Fruit fly (Drosophila melanogaster) whole organism, embryonic: ENCODE data around the gene vers.
A peak's percentile ranks its signal among the peaks of the same experiment; 100 is the strongest.

ENCODE experiments used
- Atf-2 ChIP-seq: fragments of 200-800 bp; sonication (Bioruptor generic); optimal IDR thresholded peaks from 2 replicates; lab custom pipeline; 2016; ENCODE audit warnings: missing biosample characterization, missing genetic modification characterization
- BtbVII ChIP-seq: fragments of 200-800 bp; sonication (Bioruptor generic); optimal IDR thresholded peaks from 3 replicates; lab custom pipeline; 2017; ENCODE audit warnings: missing biosample characterization, mild to moderate bottlenecking, missing genetic modification characterization
- CG10209 ChIP-seq: fragments of 200-800 bp; sonication (Bioruptor generic); optimal IDR thresholded peaks from 3 replicates; lab custom pipeline; 2017; ENCODE audit warnings: missing biosample characterization, mild to moderate bottlenecking, missing genetic modification characterization, missing genetic modification reagents
- CG11504 ChIP-seq: fragments of 200-800 bp; sonication (Bioruptor generic); optimal IDR thresholded peaks from 3 replicates; lab custom pipeline; 2019; ENCODE audit warnings: missing biosample characterization, mild to moderate bottlenecking, missing genetic modification characterization, moderate library complexity
- CG12071 ChIP-seq: fragments of 200-800 bp; sonication (Bioruptor generic); optimal IDR thresholded peaks from 3 replicates; lab custom pipeline; 2018; ENCODE audit warnings: missing biosample characterization, mild to moderate bottlenecking, missing genetic modification characterization
- CG12104 ChIP-seq: fragments of 200-800 bp; sonication (Bioruptor generic); optimal IDR thresholded peaks from 3 replicates; lab custom pipeline; 2016; ENCODE audit warnings: missing biosample characterization, missing genetic modification characterization
- CG15073 ChIP-seq: fragments of 200-800 bp; sonication (Bioruptor generic); optimal IDR thresholded peaks from 2 replicates; lab custom pipeline; 2016; ENCODE audit warnings: missing biosample characterization, missing genetic modification characterization
- CG1529 ChIP-seq: fragments of 200-800 bp; sonication (Bioruptor generic); optimal IDR thresholded peaks from 3 replicates; lab custom pipeline; 2018; ENCODE audit warnings: missing biosample characterization, missing genetic modification characterization
- CG15479 ChIP-seq: fragments of 200-800 bp; sonication (Bioruptor generic); optimal IDR thresholded peaks from 3 replicates; lab custom pipeline; 2019; ENCODE audit warnings: missing biosample characterization, mild to moderate bottlenecking, missing genetic modification characterization, moderate library complexity
- CG1647 ChIP-seq: fragments of 200-800 bp; sonication (Bioruptor generic); optimal IDR thresholded peaks from 3 replicates; lab custom pipeline; 2016; ENCODE audit warnings: missing biosample characterization, missing genetic modification characterization
- CG16813 ChIP-seq: fragments of 200-800 bp; sonication (Bioruptor generic); IDR thresholded peaks from 3 replicates; pipeline ENCODE4 v1.3.6; 2022; ENCODE audit warnings: missing biosample characterization, missing genetic modification characterization; ENCODE audit not compliant: partially characterized antibody
- CG17361 ChIP-seq: fragments of 200-800 bp; sonication (Bioruptor generic); IDR thresholded peaks from 3 replicates; pipeline ENCODE4 v1.3.6; 2022; ENCODE audit warnings: missing biosample characterization, missing genetic modification characterization
- CG17612 ChIP-seq: fragments of 200-800 bp; sonication (Bioruptor generic); IDR thresholded peaks from 2 replicates; pipeline ENCODE4 v1.3.6; 2022; ENCODE audit warnings: missing biosample characterization, missing genetic modification characterization
- CG1832 ChIP-seq: fragments of 200-800 bp; sonication (Bioruptor generic); optimal IDR thresholded peaks from 2 replicates; lab custom pipeline; 2017; ENCODE audit warnings: missing biosample characterization, mild to moderate bottlenecking, missing genetic modification characterization, inconsistent platforms
- CG2202 ChIP-seq: fragments of 200-800 bp; sonication (Bioruptor generic); optimal IDR thresholded peaks from 2 replicates; lab custom pipeline; 2018; ENCODE audit warnings: missing biosample characterization, mild to moderate bottlenecking, missing genetic modification characterization
- CG4282 ChIP-seq: fragments of 200-800 bp; sonication (Bioruptor generic); optimal IDR thresholded peaks from 2 replicates; lab custom pipeline; 2016; ENCODE audit warnings: missing biosample characterization, missing genetic modification characterization
- CG7987 ChIP-seq: fragments of 200-800 bp; sonication (Bioruptor generic); optimal IDR thresholded peaks from 2 replicates; lab custom pipeline; 2018; ENCODE audit warnings: missing biosample characterization, mild to moderate bottlenecking, missing genetic modification characterization, moderate library complexity
- CG8089 ChIP-seq: fragments of 200-800 bp; sonication (Bioruptor generic); optimal IDR thresholded peaks from 3 replicates; lab custom pipeline; 2016; ENCODE audit warnings: missing biosample characterization, missing genetic modification characterization
- CG8359 ChIP-seq: fragments of 200-800 bp; sonication (Bioruptor generic); optimal IDR thresholded peaks from 2 replicates; lab custom pipeline; 2017; ENCODE audit warnings: missing biosample characterization, mild to moderate bottlenecking, missing genetic modification characterization, borderline replicate concordance
- CG8388 ChIP-seq: fragments of 200-800 bp; sonication (Bioruptor generic); optimal IDR thresholded peaks from 2 replicates; lab custom pipeline; 2019; ENCODE audit warnings: missing biosample characterization, mild to moderate bottlenecking, missing genetic modification characterization, moderate library complexity
- CG9215 ChIP-seq: fragments of 200-800 bp; sonication (Bioruptor generic); IDR thresholded peaks from 2 replicates; pipeline ENCODE4 v1.3.6; 2022; ENCODE audit warnings: missing biosample characterization, missing genetic modification characterization
- Doc2 ChIP-seq: fragments of 200-800 bp; sonication (Bioruptor generic); IDR thresholded peaks from 2 replicates; pipeline ENCODE4 v1.3.6; 2022; ENCODE audit warnings: missing biosample characterization, missing genetic modification characterization
- Doc3 ChIP-seq: fragments of 200-800 bp; sonication (Bioruptor generic); IDR thresholded peaks from 3 replicates; pipeline ENCODE4 v1.3.6; 2022; ENCODE audit warnings: missing biosample characterization, missing genetic modification characterization; ENCODE audit not compliant: partially characterized antibody
- Dp ChIP-seq: fragments of 200-800 bp; sonication (Bioruptor generic); optimal IDR thresholded peaks from 2 replicates; lab custom pipeline; 2018; ENCODE audit warnings: missing biosample characterization, mild to moderate bottlenecking, missing genetic modification characterization, moderate library complexity
- Fer3 ChIP-seq: fragments of 200-800 bp; sonication (Bioruptor generic); optimal IDR thresholded peaks from 2 replicates; lab custom pipeline; 2018; ENCODE audit warnings: missing biosample characterization, mild to moderate bottlenecking, missing genetic modification characterization, moderate library complexity
- Hey ChIP-seq: fragments of 200-800 bp; sonication (Bioruptor generic); optimal IDR thresholded peaks from 3 replicates; lab custom pipeline; 2018; ENCODE audit warnings: missing biosample characterization, mild to moderate bottlenecking, missing genetic modification characterization
- Hsf ChIP-seq: fragments of 200-800 bp; sonication (Bioruptor generic); optimal IDR thresholded peaks from 3 replicates; lab custom pipeline; 2016; ENCODE audit warnings: missing biosample characterization, missing genetic modification characterization
- NFAT ChIP-seq: fragments of 200-800 bp; sonication (Bioruptor generic); IDR thresholded peaks from 2 replicates; pipeline ENCODE4 v1.3.6; 2022; ENCODE audit warnings: missing biosample characterization, missing genetic modification characterization
- Pdp1 ChIP-seq, 2 experiments: fragments of 200-800 bp; sonication (Bioruptor generic); optimal IDR thresholded peaks; 3 replicates each; lab custom pipeline; 2016; ENCODE audit warnings: missing biosample characterization in 2 of 2, missing genetic modification characterization in 2 of 2, mild to moderate bottlenecking in 1 of 2, moderate library complexity in 1 of 2
- Sox100B ChIP-seq: fragments of 200-800 bp; sonication (Bioruptor generic); optimal IDR thresholded peaks from 3 replicates; lab custom pipeline; 2018; ENCODE audit warnings: missing biosample characterization, mild to moderate bottlenecking, missing genetic modification characterization
- Sox102F ChIP-seq: fragments of 200-800 bp; sonication (Bioruptor generic); optimal IDR thresholded peaks from 2 replicates; lab custom pipeline; 2018; ENCODE audit warnings: missing biosample characterization, mild to moderate bottlenecking, missing genetic modification characterization, moderate library complexity
- Stat92E ChIP-seq, 3 experiments: fragments of >200 bp in 2 of 3; fragments of 200-800 bp in 1 of 3; sonication (Bioruptor generic) in 1 of 3; optimal IDR thresholded peaks; 2 replicates each; lab custom pipeline; 2017 to 2019; ENCODE audit warnings: missing biosample characterization in 3 of 3, missing genetic modification characterization in 3 of 3, mild to moderate bottlenecking in 1 of 3, moderate library complexity in 1 of 3
- ash1 ChIP-seq: fragments of 200-800 bp; sonication (Bioruptor generic); optimal IDR thresholded peaks from 2 replicates; lab custom pipeline; 2018; ENCODE audit warnings: missing biosample characterization, mild to moderate bottlenecking, missing genetic modification characterization
- az2 ChIP-seq: fragments of 200-800 bp; sonication (Bioruptor generic); optimal IDR thresholded peaks from 3 replicates; lab custom pipeline; 2016; ENCODE audit warnings: missing biosample characterization, missing genetic modification characterization
- br ChIP-seq: fragments of >200 bp; optimal IDR thresholded peaks from 2 replicates; lab custom pipeline; 2017
- ems ChIP-seq: fragments of 200-800 bp; sonication (Bioruptor generic); optimal IDR thresholded peaks from 3 replicates; lab custom pipeline; 2016; ENCODE audit warnings: missing biosample characterization, missing genetic modification characterization
- ewg ChIP-seq: fragments of 200-800 bp; sonication (Bioruptor generic); optimal IDR thresholded peaks from 3 replicates; lab custom pipeline; 2017; ENCODE audit warnings: mild to moderate bottlenecking, missing biosample characterization, missing genetic modification reagents, missing genetic modification characterization
- eyg ChIP-seq: fragments of 200-800 bp; sonication (Bioruptor generic); optimal IDR thresholded peaks from 3 replicates; lab custom pipeline; 2016; ENCODE audit warnings: missing biosample characterization, missing genetic modification characterization
- lola ChIP-seq, 3 experiments: fragments of >200 bp in 2 of 3; fragments of 200-800 bp in 1 of 3; sonication (Bioruptor generic) in 1 of 3; optimal IDR thresholded peaks; 2 replicates each; lab custom pipeline; 2017 to 2019; ENCODE audit warnings: missing biosample characterization in 3 of 3, missing genetic modification characterization in 3 of 3, mild to moderate bottlenecking in 1 of 3, moderate library complexity in 1 of 3
- nerfin-1 ChIP-seq: fragments of 200-800 bp; sonication (Bioruptor generic); optimal IDR thresholded peaks from 3 replicates; lab custom pipeline; 2019; ENCODE audit warnings: missing biosample characterization, mild to moderate bottlenecking, missing genetic modification characterization, moderate library complexity
- nerfin-2 ChIP-seq: fragments of 200-800 bp; sonication (Bioruptor generic); IDR thresholded peaks from 2 replicates; pipeline ENCODE4 v1.3.6; 2022; ENCODE audit warnings: missing biosample characterization, missing genetic modification characterization; ENCODE audit not compliant: partially characterized antibody
- nom ChIP-seq: fragments of 200-800 bp; sonication (Bioruptor generic); optimal IDR thresholded peaks from 2 replicates; lab custom pipeline; 2017; ENCODE audit warnings: missing biosample characterization, missing genetic modification characterization, mild to moderate bottlenecking, moderate library complexity, missing genetic modification reagents
- odd ChIP-seq: fragments of 200-800 bp; sonication (Bioruptor generic); optimal IDR thresholded peaks from 2 replicates; lab custom pipeline; 2017; ENCODE audit warnings: missing biosample characterization, mild to moderate bottlenecking, missing genetic modification characterization
- sisA ChIP-seq: fragments of 200-800 bp; sonication (Bioruptor generic); IDR thresholded peaks from 2 replicates; pipeline ENCODE4 v1.3.6; 2022; ENCODE audit warnings: missing biosample characterization, missing genetic modification characterization
- slp2 ChIP-seq: fragments of 200-800 bp; sonication (Bioruptor generic); optimal IDR thresholded peaks from 2 replicates; lab custom pipeline; 2016; ENCODE audit warnings: missing biosample characterization, missing genetic modification characterization
- tin ChIP-seq: fragments of 200-800 bp; sonication (Bioruptor generic); optimal IDR thresholded peaks from 3 replicates; lab custom pipeline; 2016; ENCODE audit warnings: missing biosample characterization, missing genetic modification characterization
- tio ChIP-seq: fragments of 200-800 bp; sonication (Bioruptor generic); optimal IDR thresholded peaks from 2 replicates; lab custom pipeline; 2017; ENCODE audit warnings: missing biosample characterization, missing genetic modification characterization, inconsistent platforms
- vvl ChIP-seq: fragments of 200-800 bp; sonication (Bioruptor generic); IDR thresholded peaks from 2 replicates; pipeline ENCODE4 v1.3.6; 2022; ENCODE audit warnings: missing biosample characterization, missing genetic modification characterization
- wor ChIP-seq: fragments of 200-800 bp; sonication (Bioruptor generic); IDR thresholded peaks from 2 replicates; pipeline ENCODE4 v1.3.6; 2022; ENCODE audit warnings: missing biosample characterization, missing genetic modification characterization

The vers gene

dm6 chr3L:12115966-12116735 is at the start of gene vers (continued):
- TF ChIP-seq Atf-2 (GFP tag; lab: Kevin White, UChicago) = no peak
- TF ChIP-seq CG4282 (GFP tag; lab: Kevin White, UChicago) = no peak
- TF ChIP-seq ewg (GFP tag; lab: Kevin White, UChicago) = no peak
- TF ChIP-seq CG11504 = peak; percentile 21
- no peak for TF ChIP-seq Hsf (GFP tag; lab: Kevin White, UChicago)
- TF ChIP-seq Doc3 (GFP tag; lab: Robert Waterston, UW) = peak; percentile 91
- TF ChIP-seq eyg (GFP tag; lab: Kevin White, UChicago) = no peak
- no peak for TF ChIP-seq nom (GFP tag; lab: Kevin White, UChicago)
- no peak for TF ChIP-seq slp2 (GFP tag; lab: Kevin White, UChicago)
- TF ChIP-seq sisA (GFP tag; lab: Robert Waterston, UW) = 0 out of 2 replicates have a peak, but pooled peaks have one; percentile 8
- no peak for TF ChIP-seq ash1 (GFP tag; lab: Kevin White, UChicago)
- no peak for TF ChIP-seq az2 (GFP tag; lab: Kevin White, UChicago)
- no peak for TF ChIP-seq Fer3
- no peak for TF ChIP-seq Sox100B (GFP tag; lab: Kevin White, UChicago)
- no peak for TF ChIP-seq CG9215 (GFP tag; lab: Robert Waterston, UW)
- no peak for TF ChIP-seq CG2202 (tag; lab: Kevin White, UChicago)
- no peak for TF ChIP-seq lola (GFP tag; optimal IDR thresholded peaks at IDR 0.05; lab: Kevin White, UChicago)
- no peak for TF ChIP-seq BtbVII
- no peak for TF ChIP-seq CG1647 (GFP tag; lab: Kevin White, UChicago)
- peak; percentile 98 for TF ChIP-seq Dp
- TF ChIP-seq CG15479 = no peak
- TF ChIP-seq CG16813 (GFP tag; lab: Robert Waterston, UW) = peak; percentile 92
- no peak for TF ChIP-seq CG15073 (GFP tag; lab: Kevin White, UChicago)
- no peak for TF ChIP-seq CG8089
- no peak for TF ChIP-seq odd (GFP tag; lab: Kevin White, UChicago)
- no peak for TF ChIP-seq nerfin-1
- TF ChIP-seq CG8359 (GFP tag; lab: Kevin White, UChicago) = no peak
- peak; percentile 2 for TF ChIP-seq ems
- TF ChIP-seq Pdp1 (GFP tag; optimal IDR thresholded peaks at IDR 0.05; lab: Kevin White, UChicago) = peak in 1 of 2 experiments; percentile 47
- TF ChIP-seq Sox102F (GFP tag; lab: Kevin White, UChicago) = no peak
- TF ChIP-seq CG1832 = no peak
- no peak for TF ChIP-seq Doc2 (GFP tag; lab: Robert Waterston, UW)
- 0 out of 2 replicates have a peak, but pooled peaks have one; percentile 26 for TF ChIP-seq NFAT (GFP tag; lab: Robert Waterston, UW)
- no peak for TF ChIP-seq br (lab: Kevin White, UChicago)
- TF ChIP-seq vvl (GFP tag; lab: Robert Waterston, UW) = peak; percentile 30
- TF ChIP-seq CG12071 (GFP tag; lab: Kevin White, UChicago) = no peak
- no peak for TF ChIP-seq CG17612 (GFP tag; lab: Robert Waterston, UW)
- no peak for TF ChIP-seq CG12104
- TF ChIP-seq CG17361 (GFP tag; lab: Robert Waterston, UW) = 0 out of 3 replicates have a peak, but pooled peaks have one; percentile 34
- TF ChIP-seq wor (GFP tag; lab: Robert Waterston, UW) = no peak
- no peak for TF ChIP-seq CG10209 (GFP tag; lab: Kevin White, UChicago)
- peak; percentile 83 for TF ChIP-seq nerfin-2 (GFP tag; lab: Robert Waterston, UW)
- peak in 1 of 3 experiments; percentile 52 for TF ChIP-seq Stat92E (GFP tag; optimal IDR thresholded peaks at IDR 0.05; lab: Kevin White, UChicago)
- TF ChIP-seq CG7987 (GFP tag; lab: Kevin White, UChicago) = no peak
- TF ChIP-seq Hey = no peak
- peak; percentile 23 for TF ChIP-seq CG8388 (GFP tag; lab: Kevin White, UChicago)
- TF ChIP-seq tio (GFP tag; lab: Kevin White, UChicago) = no peak
- TF ChIP-seq tin = peak; percentile 23
- TF ChIP-seq CG1529 (GFP tag; lab: Kevin White, UChicago) = no peak
